Worm (Caenorhabditis elegans) whole organism, late embryonic: ENCODE measurements around the gene ttbk-2.2.

ENCODE experiments used
- C08G9.2 ChIP-seq: sonication (generic microtip); optimal IDR thresholded peaks from 2 replicates; lab custom pipeline; 2016; ENCODE audit warnings: mild to moderate bottlenecking, missing genetic modification characterization, moderate library complexity, missing compliant biosample characterization
- K02D7.2 ChIP-seq: sonication (generic microtip); optimal IDR thresholded peaks from 2 replicates; lab custom pipeline; 2017; ENCODE audit warnings: mild to moderate bottlenecking, missing genetic modification characterization, missing compliant biosample characterization
- ahr-1 ChIP-seq: sonication (generic microtip); optimal IDR thresholded peaks from 2 replicates; lab custom pipeline; 2016; ENCODE audit warnings: missing genetic modification characterization, missing compliant biosample characterization
- ama-1 ChIP-seq: fragments of 150-350 bp; optimal IDR thresholded peaks from 2 replicates; lab custom pipeline; 2014
- ceh-14 ChIP-seq: sonication (generic microtip); optimal IDR thresholded peaks from 2 replicates; lab custom pipeline; 2016; ENCODE audit warnings: missing genotype, missing genetic modification characterization, missing compliant biosample characterization
- ceh-19 ChIP-seq: fragments of 200-800 bp; sonication (Bioruptor generic); optimal IDR thresholded peaks from 2 replicates; lab custom pipeline; 2018; ENCODE audit warnings: mild to moderate bottlenecking, missing genetic modification characterization, missing compliant biosample characterization
- ceh-2 ChIP-seq: sonication (generic microtip); optimal IDR thresholded peaks from 2 replicates; lab custom pipeline; 2016; ENCODE audit warnings: missing genotype, missing genetic modification characterization, missing compliant biosample characterization
- ceh-22 ChIP-seq: sonication (generic microtip); optimal IDR thresholded peaks from 2 replicates; lab custom pipeline; 2017; ENCODE audit warnings: missing biosample characterization, missing genetic modification characterization
- ceh-24 ChIP-seq: sonication (generic microtip); optimal IDR thresholded peaks from 2 replicates; lab custom pipeline; 2016; ENCODE audit warnings: mild to moderate bottlenecking, missing genetic modification characterization, missing compliant biosample characterization
- ceh-30 ChIP-seq: fragments of 150-350 bp; optimal IDR thresholded peaks from 2 replicates; lab custom pipeline; 2014; ENCODE audit warnings: missing biosample characterization, missing genetic modification characterization
- ceh-31 ChIP-seq: sonication (generic microtip); optimal IDR thresholded peaks from 2 replicates; lab custom pipeline; 2016; ENCODE audit warnings: missing genetic modification characterization, missing compliant biosample characterization
- ceh-45 ChIP-seq: fragments of 200-800 bp; sonication (Bioruptor generic); IDR thresholded peaks from 2 replicates; pipeline ENCODE4 v1.3.6; 2022; ENCODE audit warnings: missing genetic modification reagents, missing genetic modification characterization, missing compliant biosample characterization
- ceh-48 ChIP-seq: sonication (generic microtip); optimal IDR thresholded peaks from 2 replicates; lab custom pipeline; 2016; ENCODE audit warnings: missing genetic modification characterization, inconsistent platforms, missing compliant biosample characterization
- ceh-6 ChIP-seq: fragments of 200-800 bp; sonication (Bioruptor generic); optimal IDR thresholded peaks from 2 replicates; lab custom pipeline; 2018; ENCODE audit warnings: mild to moderate bottlenecking, missing genetic modification characterization, missing compliant biosample characterization
- che-1 ChIP-seq: sonication (generic microtip); optimal IDR thresholded peaks from 2 replicates; lab custom pipeline; 2016; ENCODE audit warnings: mild to moderate bottlenecking, missing genetic modification characterization, missing compliant biosample characterization
- elt-4 ChIP-seq: sonication (generic microtip); optimal IDR thresholded peaks from 2 replicates; lab custom pipeline; 2016; ENCODE audit warnings: missing genetic modification characterization, missing compliant biosample characterization
- ets-4 ChIP-seq: sonication (generic microtip); optimal IDR thresholded peaks from 2 replicates; lab custom pipeline; 2016; ENCODE audit warnings: missing genetic modification characterization, missing compliant biosample characterization
- eyg-1 ChIP-seq: sonication (generic microtip); optimal IDR thresholded peaks from 2 replicates; lab custom pipeline; 2016; ENCODE audit warnings: missing genotype, missing genetic modification characterization, missing compliant biosample characterization
- fax-1 ChIP-seq: sonication (generic microtip); optimal IDR thresholded peaks from 2 replicates; lab custom pipeline; 2016; ENCODE audit warnings: missing genotype, missing genetic modification characterization, missing compliant biosample characterization
- gmeb-2 ChIP-seq: sonication (generic microtip); optimal IDR thresholded peaks from 2 replicates; lab custom pipeline; 2016; ENCODE audit warnings: missing genetic modification characterization, inconsistent platforms, missing compliant biosample characterization
- hlh-13 ChIP-seq: fragments of 200-800 bp; sonication (Bioruptor generic); optimal IDR thresholded peaks from 2 replicates; lab custom pipeline; 2018; ENCODE audit warnings: mild to moderate bottlenecking, missing genetic modification characterization, missing compliant biosample characterization
- hlh-15 ChIP-seq: sonication (generic microtip); optimal IDR thresholded peaks from 2 replicates; lab custom pipeline; 2016; ENCODE audit warnings: missing genetic modification characterization, missing compliant biosample characterization
- hlh-30 ChIP-seq: sonication (generic microtip); optimal IDR thresholded peaks from 2 replicates; lab custom pipeline; 2017; ENCODE audit warnings: antibody characterized with exemption, missing genetic modification characterization, missing compliant biosample characterization; ENCODE audit not compliant: insufficient read depth
- hlh-6 ChIP-seq: sonication (generic microtip); optimal IDR thresholded peaks from 2 replicates; lab custom pipeline; 2016; ENCODE audit warnings: missing genotype, missing genetic modification characterization, missing compliant biosample characterization
- hlh-8 ChIP-seq: sonication (generic microtip); optimal IDR thresholded peaks from 2 replicates; lab custom pipeline; 2016; ENCODE audit warnings: missing genotype, missing genetic modification characterization, missing compliant biosample characterization
- lin-11 ChIP-seq: fragments of 200-800 bp; sonication (Bioruptor generic); optimal IDR thresholded peaks from 2 replicates; lab custom pipeline; 2018; ENCODE audit warnings: mild to moderate bottlenecking, missing genetic modification characterization, missing compliant biosample characterization
- mec-3 ChIP-seq: sonication (generic microtip); optimal IDR thresholded peaks from 2 replicates; lab custom pipeline; 2016; ENCODE audit warnings: borderline replicate concordance, missing genetic modification characterization, missing compliant biosample characterization
- nfya-1 ChIP-seq: sonication (generic microtip); optimal IDR thresholded peaks from 2 replicates; lab custom pipeline; 2017; ENCODE audit warnings: missing genetic modification characterization, mild to moderate bottlenecking, missing compliant biosample characterization, antibody characterized with exemption, moderate library complexity
- nhr-11 ChIP-seq: fragments of 150-350 bp; optimal IDR thresholded peaks from 2 replicates; lab custom pipeline; 2014; ENCODE audit warnings: missing biosample characterization, missing genetic modification characterization
- nhr-232 ChIP-seq: sonication (generic microtip); optimal IDR thresholded peaks from 2 replicates; lab custom pipeline; 2016; ENCODE audit warnings: missing genetic modification characterization, missing compliant biosample characterization
- npax-4 ChIP-seq: sonication (generic microtip); optimal IDR thresholded peaks from 2 replicates; lab custom pipeline; 2016; ENCODE audit warnings: missing genetic modification characterization, missing compliant biosample characterization
- pag-3 ChIP-seq: sonication (generic microtip); optimal IDR thresholded peaks from 2 replicates; lab custom pipeline; 2016; ENCODE audit warnings: missing compliant biosample characterization, missing genetic modification characterization, borderline replicate concordance
- pat-9 ChIP-seq: fragments of 200-800 bp; sonication (Bioruptor generic); optimal IDR thresholded peaks from 2 replicates; lab custom pipeline; 2018; ENCODE audit warnings: mild to moderate bottlenecking, missing genetic modification characterization, moderate library complexity, missing compliant biosample characterization
- pax-1 ChIP-seq: fragments of 150-350 bp; optimal IDR thresholded peaks from 2 replicates; lab custom pipeline; 2014; ENCODE audit warnings: missing biosample characterization, missing genetic modification characterization
- pha-4 ChIP-seq: fragments of 150-350 bp; optimal IDR thresholded peaks from 2 replicates; lab custom pipeline; 2018; ENCODE audit warnings: missing biosample characterization, missing genetic modification reagents, missing genetic modification characterization
- ref-2 ChIP-seq: sonication (generic microtip); optimal IDR thresholded peaks from 2 replicates; lab custom pipeline; 2016; ENCODE audit warnings: missing genetic modification characterization, missing compliant biosample characterization
- rnt-1 ChIP-seq: sonication (generic microtip); optimal IDR thresholded peaks from 2 replicates; lab custom pipeline; 2016; ENCODE audit warnings: missing genetic modification characterization, missing compliant biosample characterization
- sdc-2 ChIP-seq: sonication (generic microtip); optimal IDR thresholded peaks from 2 replicates; lab custom pipeline; 2016; ENCODE audit warnings: missing genotype, missing genetic modification characterization, missing compliant biosample characterization
- sox-2 ChIP-seq: fragments of 200-800 bp; sonication (Bioruptor generic); IDR thresholded peaks from 2 replicates; pipeline ENCODE4 v1.3.6; 2022; ENCODE audit warnings: missing genetic modification reagents, missing genetic modification characterization, missing compliant biosample characterization
- sox-4 ChIP-seq: sonication (generic microtip); optimal IDR thresholded peaks from 2 replicates; lab custom pipeline; 2017; ENCODE audit warnings: mild to moderate bottlenecking, missing genetic modification characterization, inconsistent platforms, missing compliant biosample characterization
- syd-9 ChIP-seq: sonication (generic microtip); optimal IDR thresholded peaks from 2 replicates; lab custom pipeline; 2016; ENCODE audit warnings: mild to moderate bottlenecking, missing genetic modification characterization, moderate library complexity, missing compliant biosample characterization
- tbx-2 ChIP-seq: sonication (generic microtip); optimal IDR thresholded peaks from 2 replicates; lab custom pipeline; 2016; ENCODE audit warnings: missing genetic modification characterization, missing compliant biosample characterization
- tbx-7 ChIP-seq: sonication (generic microtip); optimal IDR thresholded peaks from 2 replicates; lab custom pipeline; 2016; ENCODE audit warnings: missing genotype, missing genetic modification characterization, missing compliant biosample characterization
- unc-42 ChIP-seq: sonication (generic microtip); optimal IDR thresholded peaks from 2 replicates; lab custom pipeline; 2016; ENCODE audit warnings: missing genotype, missing genetic modification characterization, missing compliant biosample characterization
- unc-55 ChIP-seq: sonication (generic microtip); optimal IDR thresholded peaks from 2 replicates; lab custom pipeline; 2017; ENCODE audit warnings: missing biosample characterization, missing genetic modification reagents, missing genetic modification characterization
- unc-86 ChIP-seq: sonication (generic microtip); optimal IDR thresholded peaks from 2 replicates; lab custom pipeline; 2016; ENCODE audit warnings: missing genetic modification characterization, missing compliant biosample characterization
- ztf-16 ChIP-seq: sonication (generic microtip); optimal IDR thresholded peaks from 2 replicates; lab custom pipeline; 2017; ENCODE audit warnings: missing genetic modification characterization, missing compliant biosample characterization

ttbk-2.2 gene

DNA sequence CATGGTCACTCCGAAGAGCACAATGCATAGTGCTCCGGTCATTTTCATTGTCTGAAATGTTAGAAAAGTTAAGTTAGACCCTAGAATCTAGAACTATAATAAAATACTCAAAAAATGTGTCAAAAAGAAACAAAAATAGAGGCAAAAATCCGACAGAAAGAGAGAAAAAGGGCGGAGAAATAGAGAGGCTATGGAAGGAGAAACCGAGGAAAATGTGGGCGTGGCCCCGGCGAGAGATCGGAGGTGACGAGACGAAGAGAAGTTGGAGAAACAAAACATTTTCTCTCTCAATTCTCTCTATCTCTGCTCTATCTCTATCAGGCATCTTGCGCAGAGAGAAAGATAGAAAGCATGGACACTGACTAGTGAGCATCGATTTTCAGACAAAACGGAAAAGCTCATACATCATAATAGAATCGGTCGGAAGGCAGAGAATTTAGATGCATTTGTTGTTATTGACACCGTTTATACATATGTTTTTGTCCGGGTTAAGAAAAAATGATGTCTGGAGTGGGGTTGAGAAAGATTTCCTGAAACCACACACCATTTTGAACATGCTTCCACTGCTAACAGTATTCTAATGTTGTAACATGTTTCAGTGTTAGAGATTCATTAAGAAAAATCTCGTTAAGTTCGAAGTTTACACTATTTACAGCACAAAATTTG lies 36.6 kb upstream of the ttbk-2.2 start, which contains the start of gene C02B10.3:
TSS of gene C02B10.3 (minus strand) at position 51 of the 666 bp plus-strand sequence.
- TF ChIP-seq sox-4 (no peak), ceh-2 (tag; lab: Kevin White, UChicago) (no peak), ceh-24 (tag; lab: Kevin White, UChicago) (no peak), K02D7.2 (tag; lab: Kevin White, UChicago) (no peak), unc-42 (tag; lab: Kevin White, UChicago) (peak; percentile 71), tbx-7 (tag; lab: Kevin White, UChicago) (no peak), elt-4 (no peak), mec-3 (tag; lab: Kevin White, UChicago) (no peak), gmeb-2 (tag; lab: Kevin White, UChicago) (no peak), ceh-30 (tag; lab: Kevin White, UChicago) (no peak), lin-11 (no peak), ceh-22 (tag; lab: Kevin White, UChicago) (no peak), ceh-31 (tag; lab: Kevin White, UChicago) (peak; percentile 52), pat-9 (tag; lab: Kevin White, UChicago) (no peak), pag-3 (no peak), eyg-1 (tag; lab: Kevin White, UChicago) (no peak), pax-1 (tag; lab: Kevin White, UChicago) (no peak), ceh-45 (no peak), ets-4 (tag; lab: Kevin White, UChicago) (no peak), ama-1 (lab: Kevin White, UChicago) (no peak), nhr-232 (no peak), sox-2 (GFP tag; lab: Robert Waterston, UW) (no peak), ceh-48 (tag; lab: Kevin White, UChicago) (peak; percentile 31), hlh-8 (tag; lab: Kevin White, UChicago) (no peak), unc-86 (tag; lab: Kevin White, UChicago) (no peak), hlh-6 (tag; lab: Kevin White, UChicago) (no peak), ceh-19 (no peak), tbx-2 (peak; percentile 40), pha-4 (tag; lab: Kevin White, UChicago) (no peak), ahr-1 (tag; lab: Kevin White, UChicago) (no peak), syd-9 (tag; lab: Kevin White, UChicago) (no peak), unc-55 (peak; percentile 39), che-1 (tag; lab: Kevin White, UChicago) (no peak), hlh-13 (GFP tag; lab: Kevin White, UChicago) (no peak), nfya-1 (peak; percentile 17), npax-4 (tag; lab: Kevin White, UChicago) (no peak), C08G9.2 (no peak), nhr-11 (no peak), ztf-16 (tag; lab: Kevin White, UChicago) (no peak), ref-2 (tag; lab: Kevin White, UChicago) (no peak), ceh-6 (GFP tag; lab: Kevin White, UChicago) (no peak), rnt-1 (no peak), sdc-2 (tag; lab: Kevin White, UChicago) (no peak), hlh-15 (tag; lab: Kevin White, UChicago) (no peak), fax-1 (tag; lab: Kevin White, UChicago) (no peak), hlh-30 (tag; lab: Kevin White, UChicago) (no peak), ceh-14 (tag; lab: Kevin White, UChicago) (no peak)
- TF ChIP-seq, all 69 proteins: peak for 6
